Worm (Caenorhabditis elegans) whole organism, young adult: ENCODE results near the gene R12C12.7.

Experiments used
- B0035.1 ChIP-seq: sonication (generic microtip); optimal IDR thresholded peaks from 2 replicates; lab custom pipeline; 2016; ENCODE audit warnings: missing genetic modification characterization, mild to moderate bottlenecking, missing compliant biosample characterization, missing genotype, missing genetic modification reagents
- B0261.1 ChIP-seq: sonication (generic microtip); optimal IDR thresholded peaks from 2 replicates; lab custom pipeline; 2016; ENCODE audit warnings: mild to moderate bottlenecking, missing genetic modification characterization, moderate library complexity, missing compliant biosample characterization
- C06A6.2 ChIP-seq: fragments of 200-800 bp; sonication (Bioruptor generic); conservative IDR thresholded peaks from 2 replicates; pipeline ENCODE4 v1.3.6; 2022; ENCODE audit warnings: missing genetic modification characterization, missing compliant biosample characterization
- D2030.7 ChIP-seq: fragments of 200-800 bp; sonication (Bioruptor generic); IDR thresholded peaks from 2 replicates; pipeline ENCODE4 v1.3.6; 2022; ENCODE audit warnings: missing genetic modification reagents, missing genetic modification characterization, missing compliant biosample characterization
- F22D6.2 ChIP-seq: sonication (generic microtip); optimal IDR thresholded peaks from 2 replicates; lab custom pipeline; 2016; ENCODE audit warnings: mild to moderate bottlenecking, missing genetic modification characterization, missing compliant biosample characterization
- F57C9.4 ChIP-seq: sonication (generic microtip); optimal IDR thresholded peaks from 2 replicates; lab custom pipeline; 2017; ENCODE audit warnings: mild to moderate bottlenecking, missing genetic modification characterization, missing compliant biosample characterization
- K12H6.12 ChIP-seq: fragments of 200-800 bp; sonication (Bioruptor generic); optimal IDR thresholded peaks from 2 replicates; lab custom pipeline; 2018; ENCODE audit warnings: mild to moderate bottlenecking, missing genetic modification characterization, missing compliant biosample characterization
- Y53F4B.3 ChIP-seq: fragments of 200-800 bp; sonication (Bioruptor generic); IDR thresholded peaks from 2 replicates; pipeline ENCODE4 v1.3.6; 2022; ENCODE audit warnings: missing genetic modification reagents, missing genetic modification characterization, missing compliant biosample characterization
- Y56A3A.18 ChIP-seq: fragments of 200-800 bp; sonication (Bioruptor generic); IDR thresholded peaks from 2 replicates; pipeline ENCODE4 v1.3.6; 2022; ENCODE audit warnings: missing genetic modification reagents, missing genetic modification characterization, missing compliant biosample characterization
- ZK185.1 ChIP-seq: sonication (generic microtip); optimal IDR thresholded peaks from 2 replicates; lab custom pipeline; 2016; ENCODE audit warnings: mild to moderate bottlenecking, missing genetic modification characterization, missing compliant biosample characterization; ENCODE audit not compliant: poor library complexity, severe bottlenecking
- akir-1 ChIP-seq: fragments of 200-800 bp; sonication (Bioruptor generic); optimal IDR thresholded peaks from 2 replicates; lab custom pipeline; 2018; ENCODE audit warnings: mild to moderate bottlenecking, missing genetic modification characterization, moderate library complexity, missing compliant biosample characterization
- aptf-3 ChIP-seq: fragments of 200-800 bp; sonication (Bioruptor generic); IDR thresholded peaks from 2 replicates; pipeline ENCODE4 v1.3.6; 2022; ENCODE audit warnings: missing genetic modification characterization, missing compliant biosample characterization
- attf-3 ChIP-seq: fragments of 200-800 bp; sonication (Bioruptor generic); conservative IDR thresholded peaks from 2 replicates; pipeline ENCODE4 v1.3.6; 2022; ENCODE audit warnings: missing genetic modification reagents, missing genetic modification characterization, missing compliant biosample characterization
- bed-1 ChIP-seq: fragments of 200-800 bp; sonication (Bioruptor generic); IDR thresholded peaks from 2 replicates; pipeline ENCODE4 v1.3.6; 2022; ENCODE audit warnings: missing genetic modification reagents, missing genetic modification characterization, missing compliant biosample characterization
- bed-2 ChIP-seq: fragments of 200-800 bp; sonication (Bioruptor generic); IDR thresholded peaks from 2 replicates; pipeline ENCODE4 v1.3.6; 2022; ENCODE audit warnings: missing genetic modification reagents, missing genetic modification characterization, missing compliant biosample characterization
- cebp-1 ChIP-seq, 2 experiments: fragments of 200-800 bp in 1 of 2; sonication (Bioruptor generic) in 1 of 2; sonication (generic microtip) in 1 of 2; IDR thresholded peaks in 1 of 2; optimal IDR thresholded peaks in 1 of 2; 2 replicates each; pipeline versions ENCODE4 v1.3.6 to Lab custom; 2017 to 2022; ENCODE audit warnings: missing compliant biosample characterization in 2 of 2, missing genetic modification characterization in 2 of 2, mild to moderate bottlenecking in 1 of 2, missing genetic modification reagents in 1 of 2, moderate library complexity in 1 of 2
- ceh-100 ChIP-seq: fragments of 200-800 bp; sonication (Bioruptor generic); IDR thresholded peaks from 2 replicates; pipeline ENCODE4 v1.3.6; 2022; ENCODE audit warnings: missing genetic modification reagents, missing genetic modification characterization, missing compliant biosample characterization
- ceh-27 ChIP-seq: fragments of 200-800 bp; sonication (Bioruptor generic); optimal IDR thresholded peaks from 2 replicates; lab custom pipeline; 2018; ENCODE audit warnings: mild to moderate bottlenecking, missing genetic modification characterization, moderate library complexity, missing compliant biosample characterization
- ceh-40 ChIP-seq: fragments of 200-800 bp; sonication (Bioruptor generic); IDR thresholded peaks from 2 replicates; pipeline ENCODE4 v1.3.6; 2022; ENCODE audit warnings: missing genetic modification characterization, missing compliant biosample characterization
- ceh-79 ChIP-seq: sonication (generic microtip); optimal IDR thresholded peaks from 2 replicates; lab custom pipeline; 2017; ENCODE audit warnings: mild to moderate bottlenecking, missing genetic modification characterization, missing compliant biosample characterization
- chd-7 ChIP-seq: sonication (generic microtip); optimal IDR thresholded peaks from 2 replicates; lab custom pipeline; 2016; ENCODE audit warnings: mild to moderate bottlenecking, missing genetic modification characterization, moderate library complexity, missing compliant biosample characterization
- dox-1 ChIP-seq: fragments of 200-800 bp; sonication (Bioruptor generic); IDR thresholded peaks from 2 replicates; pipeline ENCODE4 v1.3.6; 2022; ENCODE audit warnings: missing genetic modification reagents, missing genetic modification characterization, missing compliant biosample characterization
- dpff-1 ChIP-seq: sonication (generic microtip); optimal IDR thresholded peaks from 2 replicates; lab custom pipeline; 2017; ENCODE audit warnings: mild to moderate bottlenecking, missing genetic modification characterization, missing compliant biosample characterization
- efl-1 ChIP-seq: fragments of 150-350 bp; optimal IDR thresholded peaks from 2 replicates; lab custom pipeline; 2014; ENCODE audit warnings: missing biosample characterization, missing genetic modification reagents, missing genetic modification characterization
- him-1 ChIP-seq: sonication (generic microtip); optimal IDR thresholded peaks from 2 replicates; lab custom pipeline; 2016; ENCODE audit warnings: missing genotype, missing genetic modification reagents, missing genetic modification characterization, missing compliant biosample characterization
- hmg-1.2 ChIP-seq: fragments of 200-800 bp; sonication (Bioruptor generic); IDR thresholded peaks from 2 replicates; pipeline ENCODE4 v1.3.6; 2022; ENCODE audit warnings: missing genetic modification reagents, missing genetic modification characterization, missing compliant biosample characterization
- lin-26 ChIP-seq: fragments of 200-800 bp; sonication (Bioruptor generic); IDR thresholded peaks from 2 replicates; pipeline ENCODE4 v1.3.6; 2022; ENCODE audit warnings: missing genetic modification reagents, missing genetic modification characterization, missing compliant biosample characterization
- lin-35 ChIP-seq, 3 experiments: fragments of 150-350 bp in 2 of 3; sonication (generic microtip) in 1 of 3; optimal IDR thresholded peaks; 2 replicates each; lab custom pipeline; 2014 to 2018; ENCODE audit warnings: missing biosample characterization in 3 of 3, missing genetic modification characterization in 3 of 3, missing genetic modification reagents in 3 of 3
- lin-54 ChIP-seq: fragments of 200-800 bp; sonication (Bioruptor generic); optimal IDR thresholded peaks from 2 replicates; lab custom pipeline; 2018; ENCODE audit warnings: mild to moderate bottlenecking, missing genetic modification characterization, missing compliant biosample characterization
- lir-1 ChIP-seq: fragments of 200-800 bp; sonication (Bioruptor generic); conservative IDR thresholded peaks from 2 replicates; pipeline ENCODE4 v1.3.6; 2022; ENCODE audit warnings: missing genetic modification reagents, missing genetic modification characterization, missing compliant biosample characterization
- lsl-1 ChIP-seq: fragments of 200-800 bp; sonication (Bioruptor generic); optimal IDR thresholded peaks from 2 replicates; lab custom pipeline; 2018; ENCODE audit warnings: mild to moderate bottlenecking, missing genetic modification characterization, moderate library complexity, missing compliant biosample characterization
- madf-6 ChIP-seq: fragments of 200-800 bp; sonication (Bioruptor generic); IDR thresholded peaks from 2 replicates; pipeline ENCODE4 v1.3.6; 2022; ENCODE audit warnings: missing genetic modification reagents, missing genetic modification characterization, missing compliant biosample characterization
- madf-8 ChIP-seq: fragments of 200-800 bp; sonication (Bioruptor generic); conservative IDR thresholded peaks from 2 replicates; pipeline ENCODE4 v1.3.6; 2022; ENCODE audit warnings: missing genetic modification reagents, missing genetic modification characterization, missing compliant biosample characterization
- mxl-1 ChIP-seq: sonication (generic microtip); optimal IDR thresholded peaks from 2 replicates; lab custom pipeline; 2016; ENCODE audit warnings: missing genetic modification characterization, missing compliant biosample characterization
- nhr-120 ChIP-seq: fragments of 200-800 bp; sonication (Bioruptor generic); IDR thresholded peaks from 2 replicates; pipeline ENCODE4 v1.3.6; 2022; ENCODE audit warnings: missing genetic modification characterization, missing compliant biosample characterization
- nhr-90 ChIP-seq: sonication (generic microtip); optimal IDR thresholded peaks from 2 replicates; lab custom pipeline; 2016; ENCODE audit warnings: missing genotype, mild to moderate bottlenecking, missing genetic modification characterization, missing compliant biosample characterization
- rec-8 ChIP-seq, 2 experiments: sonication (generic microtip); optimal IDR thresholded peaks; 2 replicates each; lab custom pipeline; 2016; ENCODE audit warnings: mild to moderate bottlenecking in 2 of 2, missing genetic modification characterization in 2 of 2, missing genetic modification reagents in 2 of 2, missing genotype in 2 of 2, missing biosample characterization in 1 of 2, missing compliant biosample characterization in 1 of 2, moderate library complexity in 1 of 2
- sdz-38 ChIP-seq: sonication (generic microtip); optimal IDR thresholded peaks from 2 replicates; lab custom pipeline; 2016; ENCODE audit warnings: missing genotype, missing genetic modification characterization, missing compliant biosample characterization
- snpc-1.3 ChIP-seq: sonication (generic microtip); optimal IDR thresholded peaks from 2 replicates; lab custom pipeline; 2017; ENCODE audit warnings: missing genetic modification characterization, mild to moderate bottlenecking, missing compliant biosample characterization, antibody characterized with exemption, moderate library complexity, missing genotype, missing genetic modification reagents; ENCODE audit not compliant: insufficient read depth
- snpc-3.4 ChIP-seq: sonication (generic microtip); optimal IDR thresholded peaks from 2 replicates; lab custom pipeline; 2017; ENCODE audit warnings: missing genetic modification characterization, mild to moderate bottlenecking, missing compliant biosample characterization, antibody characterized with exemption, moderate library complexity, missing genotype, missing genetic modification reagents
- sptf-2 ChIP-seq: fragments of 200-800 bp; sonication (Bioruptor generic); optimal IDR thresholded peaks from 2 replicates; lab custom pipeline; 2018; ENCODE audit warnings: mild to moderate bottlenecking, missing genetic modification characterization, missing compliant biosample characterization
- tbx-9 ChIP-seq: sonication (generic microtip); optimal IDR thresholded peaks from 2 replicates; lab custom pipeline; 2016; ENCODE audit warnings: borderline replicate concordance, missing genetic modification characterization, inconsistent platforms, missing compliant biosample characterization
- unc-130 ChIP-seq: sonication (generic microtip); optimal IDR thresholded peaks from 2 replicates; lab custom pipeline; 2016; ENCODE audit warnings: missing genetic modification reagents, missing genetic modification characterization, missing compliant biosample characterization
- unc-62 ChIP-seq: fragments of 150-350 bp; optimal IDR thresholded peaks from 2 replicates; lab custom pipeline; 2014; ENCODE audit warnings: missing biosample characterization, missing genetic modification reagents, missing genetic modification characterization
- zfh-2 ChIP-seq: fragments of 200-800 bp; sonication (Bioruptor generic); conservative IDR thresholded peaks from 2 replicates; pipeline ENCODE4 v1.3.6; 2022; ENCODE audit warnings: missing genetic modification reagents, missing genetic modification characterization, missing compliant biosample characterization
- zim-3 ChIP-seq: sonication (generic microtip); optimal IDR thresholded peaks from 2 replicates; lab custom pipeline; 2017; ENCODE audit warnings: mild to moderate bottlenecking, missing genetic modification characterization, moderate library complexity, missing compliant biosample characterization
- ztf-26 ChIP-seq: sonication (generic microtip); optimal IDR thresholded peaks from 2 replicates; lab custom pipeline; 2017; ENCODE audit warnings: missing genetic modification characterization, missing compliant biosample characterization
- ztf-6 ChIP-seq: fragments of 200-800 bp; sonication (Bioruptor generic); IDR thresholded peaks from 2 replicates; pipeline ENCODE4 v1.3.6; 2022; ENCODE audit warnings: missing genetic modification reagents, missing genetic modification characterization, missing compliant biosample characterization

The R12C12.7 gene

ce11 chrII:6097441-6097840, 41.7 kb upstream of the R12C12.7 start, which contains the start of the genes tpp-2 and rbbp-5:
Gene tpp-2 (minus strand): TSS chrII:6097597.
Gene rbbp-5 (plus strand): TSS chrII:6097830.
- TF ChIP-seq sptf-2 (GFP tag; lab: Kevin White, UChicago) (no peak), B0035.1 (no peak), dpff-1 (tag; lab: Kevin White, UChicago) (no peak), unc-62 (GFP tag; lab: Kevin White, UChicago) (no peak), bed-2 (GFP tag; lab: Robert Waterston, UW) (0 out of 2 replicates have a peak, but pooled peaks have one; percentile 15), nhr-120 (GFP tag; lab: Robert Waterston, UW) (no peak), chd-7 (tag; lab: Kevin White, UChicago) (no peak), ceh-27 (GFP tag; lab: Kevin White, UChicago) (peak; percentile 72), zim-3 (tag; lab: Kevin White, UChicago) (no peak), attf-3 (peak; percentile 65), lin-26 (GFP tag; lab: Robert Waterston, UW) (no peak), hmg-1.2 (peak; percentile 25; the same call in 1 of the 2 replicates), aptf-3 (GFP tag; lab: Robert Waterston, UW) (no peak), ztf-6 (GFP tag; lab: Robert Waterston, UW) (no peak), ceh-79 (tag; lab: Kevin White, UChicago) (no peak), ztf-26 (tag; lab: Kevin White, UChicago) (no peak), F22D6.2 (no peak), C06A6.2 (GFP tag; lab: Robert Waterston, UW) (no peak), lsl-1 (GFP tag; lab: Kevin White, UChicago) (peak; percentile 49), rec-8 (tag; optimal IDR thresholded peaks at IDR 0.05; lab: Kevin White, UChicago) (peak in 1 of 2 experiments; percentile 29), lin-54 (GFP tag; lab: Kevin White, UChicago) (no peak), ceh-100 (0 out of 2 replicates have a peak, but pooled peaks have one; percentile 24), ceh-40 (no peak), D2030.7 (GFP tag; lab: Robert Waterston, UW) (peak; percentile 32; the same call in 1 of the 2 replicates), mxl-1 (tag; lab: Kevin White, UChicago) (no peak), unc-130 (GFP tag; lab: Kevin White, UChicago) (peak; percentile 55), bed-1 (no peak), sdz-38 (no peak), him-1 (tag; lab: Kevin White, UChicago) (peak; percentile 27), madf-6 (GFP tag; lab: Robert Waterston, UW) (peak; percentile 43; the same call in 1 of the 2 replicates), F57C9.4 (tag; lab: Kevin White, UChicago) (no peak), nhr-90 (tag; lab: Kevin White, UChicago) (no peak), madf-8 (peak; percentile 48), Y56A3A.18 (GFP tag; lab: Robert Waterston, UW) (no peak), akir-1 (GFP tag; lab: Kevin White, UChicago) (no peak), snpc-3.4 (tag; lab: Kevin White, UChicago) (peak; percentile 18), K12H6.12 (no peak), efl-1 (GFP tag; lab: Kevin White, UChicago) (no peak), B0261.1 (tag; lab: Kevin White, UChicago) (no peak), cebp-1 (GFP tag; IDR thresholded peaks at IDR 0.05; lab: Robert Waterston, UW) (no peak), cebp-1 (tag; optimal IDR thresholded peaks at IDR 0.05; lab: Kevin White, UChicago) (no peak), lir-1 (GFP tag; lab: Robert Waterston, UW) (no peak), dox-1 (peak; percentile 70; the same call in 1 of the 2 replicates), snpc-1.3 (tag; lab: Kevin White, UChicago) (peak; percentile 27), zfh-2 (GFP tag; lab: Robert Waterston, UW) (no peak), ZK185.1 (tag; lab: Kevin White, UChicago) (peak; percentile 81), Y53F4B.3 (no peak), lin-35 (GFP tag; optimal IDR thresholded peaks at IDR 0.05; lab: Kevin White, UChicago) (no peak), tbx-9 (tag; lab: Kevin White, UChicago) (no peak)
